Fruit fly (Drosophila melanogaster) whole organism: ENCODE data around the gene TrpA1.

Experiments used
- CG8478 ChIP-seq: fragments of >200 bp; optimal IDR thresholded peaks from 2 replicates; lab custom pipeline; 2018; ENCODE audit warnings: inconsistent platforms
- Dll ChIP-seq: fragments of >200 bp; optimal IDR thresholded peaks from 2 replicates; lab custom pipeline; 2017
- EcR ChIP-seq, 2 experiments: fragments of >200 bp; optimal IDR thresholded peaks; 2 replicates each; lab custom pipeline; 2017; ENCODE audit warnings: missing biosample characterization in 2 of 2, missing genetic modification characterization in 2 of 2, missing genetic modification reagents in 2 of 2
- psq ChIP-seq: fragments of >200 bp; optimal IDR thresholded peaks from 2 replicates; lab custom pipeline; 2017
- usp ChIP-seq: fragments of >200 bp; optimal IDR thresholded peaks from 2 replicates; lab custom pipeline; 2017; ENCODE audit warnings: missing biosample characterization, missing genetic modification characterization, mixed read lengths

DNA sequence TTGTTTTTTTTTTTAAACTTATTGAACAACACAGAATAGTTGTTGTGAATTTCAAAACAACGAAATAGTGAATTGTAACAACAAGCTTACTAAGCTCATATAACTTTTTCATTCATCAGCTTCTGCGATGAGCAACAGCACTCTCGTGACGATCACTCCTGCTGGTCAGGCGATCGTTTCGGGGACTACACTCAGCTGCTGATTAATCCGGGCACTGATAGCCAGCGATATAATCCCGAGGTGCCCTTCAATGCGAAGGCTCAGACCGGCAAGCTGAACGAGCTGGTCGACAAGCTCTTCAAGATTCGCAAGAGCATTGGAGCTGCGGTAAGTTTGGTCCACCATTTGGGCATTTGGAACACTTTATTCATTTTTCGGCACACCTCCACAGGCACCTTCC lies 16.5 kb downstream of the TrpA1 start, which contains the start of gene CG43169:
- TF ChIP-seq Dll (no peak), psq (lab: Kevin White, UChicago) (no peak), usp (GFP tag; lab: Kevin White, UChicago) (no peak), CG8478 (lab: Kevin White, UChicago) (no peak), EcR (GFP tag; optimal IDR thresholded peaks at IDR 0.05; lab: Kevin White, UChicago) (no peak)
